Fruit fly (Drosophila melanogaster) whole organism, prepupa: Measurements from ENCODE around the gene CG31064.

Experiments used
- Blimp-1 ChIP-seq: fragments of 200-800 bp; sonication (Bioruptor generic); optimal IDR thresholded peaks from 3 replicates; lab custom pipeline; 2017; ENCODE audit warnings: missing biosample characterization, missing genetic modification characterization, mild to moderate bottlenecking, moderate library complexity, missing genetic modification reagents
- CG10631 ChIP-seq: fragments of 200-800 bp; sonication (Bioruptor generic); optimal IDR thresholded peaks from 2 replicates; lab custom pipeline; 2016; ENCODE audit warnings: missing biosample characterization, missing genetic modification characterization
- CG10669 ChIP-seq: fragments of 200-800 bp; sonication (Bioruptor generic); optimal IDR thresholded peaks from 3 replicates; lab custom pipeline; 2018; ENCODE audit warnings: missing biosample characterization, mild to moderate bottlenecking, missing genetic modification characterization, moderate library complexity
- CG11294 ChIP-seq: fragments of 200-800 bp; sonication (Bioruptor generic); IDR thresholded peaks from 2 replicates; pipeline ENCODE4 v1.3.6; 2022; ENCODE audit warnings: missing biosample characterization, missing genetic modification characterization
- CG11762 ChIP-seq: fragments of 200-800 bp; sonication (Bioruptor generic); optimal IDR thresholded peaks from 3 replicates; lab custom pipeline; 2016; ENCODE audit warnings: missing biosample characterization, missing genetic modification characterization; ENCODE audit not compliant: insufficient read depth
- CG11902 ChIP-seq: fragments of 200-800 bp; sonication (Bioruptor generic); optimal IDR thresholded peaks from 3 replicates; lab custom pipeline; 2016; ENCODE audit warnings: missing biosample characterization, missing genetic modification characterization
- CG15336 ChIP-seq: fragments of 200-800 bp; sonication (Bioruptor generic); IDR thresholded peaks from 2 replicates; pipeline ENCODE4 v1.3.6; 2022; ENCODE audit warnings: missing biosample characterization, missing genetic modification characterization
- CG1621 ChIP-seq: fragments of 200-800 bp; sonication (Bioruptor generic); optimal IDR thresholded peaks from 3 replicates; lab custom pipeline; 2018; ENCODE audit warnings: missing biosample characterization, mild to moderate bottlenecking, missing genetic modification characterization
- CG16779 ChIP-seq: fragments of 200-800 bp; sonication (Bioruptor generic); optimal IDR thresholded peaks from 3 replicates; lab custom pipeline; 2017; ENCODE audit warnings: missing biosample characterization, mild to moderate bottlenecking, missing genetic modification characterization
- CG3032 ChIP-seq: fragments of 200-800 bp; optimal IDR thresholded peaks from 2 replicates; lab custom pipeline; 2019; ENCODE audit warnings: missing biosample characterization, mild to moderate bottlenecking, missing genetic modification characterization, moderate library complexity
- CG31627 ChIP-seq: fragments of 200-800 bp; sonication (Bioruptor generic); optimal IDR thresholded peaks from 3 replicates; lab custom pipeline; 2016; ENCODE audit warnings: missing biosample characterization, missing genetic modification characterization
- CG32006 ChIP-seq: fragments of 200-800 bp; sonication (Bioruptor generic); optimal IDR thresholded peaks from 3 replicates; lab custom pipeline; 2017; ENCODE audit warnings: missing biosample characterization, mild to moderate bottlenecking, missing genetic modification characterization
- CG34406 ChIP-seq: fragments of 200-800 bp; sonication (Bioruptor generic); optimal IDR thresholded peaks from 3 replicates; lab custom pipeline; 2016; ENCODE audit warnings: missing biosample characterization, missing genetic modification characterization
- CG3919 ChIP-seq: fragments of 200-800 bp; sonication (Bioruptor generic); optimal IDR thresholded peaks from 3 replicates; lab custom pipeline; 2016; ENCODE audit warnings: missing biosample characterization, missing genetic modification characterization
- CG4318 ChIP-seq: fragments of 200-800 bp; sonication (Bioruptor generic); optimal IDR thresholded peaks from 3 replicates; lab custom pipeline; 2017; ENCODE audit warnings: missing biosample characterization, mild to moderate bottlenecking, missing genetic modification characterization
- CG6276 ChIP-seq: fragments of 200-800 bp; sonication (Bioruptor generic); optimal IDR thresholded peaks from 2 replicates; lab custom pipeline; 2017; ENCODE audit warnings: missing biosample characterization, mild to moderate bottlenecking, missing genetic modification characterization
- CG6808 ChIP-seq: fragments of 200-800 bp; sonication (Bioruptor generic); optimal IDR thresholded peaks from 3 replicates; lab custom pipeline; 2017; ENCODE audit warnings: missing biosample characterization, missing genetic modification characterization, mild to moderate bottlenecking, moderate library complexity, missing genetic modification reagents
- CG6854 ChIP-seq: fragments of 200-800 bp; sonication (Bioruptor generic); optimal IDR thresholded peaks from 2 replicates; lab custom pipeline; 2017; ENCODE audit warnings: missing biosample characterization, mild to moderate bottlenecking, missing genetic modification characterization
- CG8119 ChIP-seq: fragments of 200-800 bp; sonication (Bioruptor generic); IDR thresholded peaks from 3 replicates; pipeline ENCODE4 v1.3.6; 2022; ENCODE audit warnings: missing biosample characterization, missing genetic modification characterization
- CG8319 ChIP-seq: fragments of 200-800 bp; sonication (Bioruptor generic); optimal IDR thresholded peaks from 3 replicates; lab custom pipeline; 2016; ENCODE audit warnings: missing biosample characterization, missing genetic modification characterization
- CG8632 ChIP-seq: fragments of 200-800 bp; sonication (Bioruptor generic); optimal IDR thresholded peaks from 3 replicates; lab custom pipeline; 2016; ENCODE audit warnings: missing biosample characterization, missing genetic modification characterization
- Eip75B ChIP-seq: fragments of 200-800 bp; sonication (Bioruptor generic); optimal IDR thresholded peaks from 3 replicates; lab custom pipeline; 2016; ENCODE audit warnings: missing biosample characterization, missing genetic modification characterization
- Eip78C ChIP-seq: fragments of 200-800 bp; sonication (Bioruptor generic); peaks from one replicate; lab custom pipeline; 2016; ENCODE audit warnings: missing biosample characterization, missing genetic modification characterization
- Eip93F ChIP-seq: fragments of 200-800 bp; sonication (Bioruptor generic); optimal IDR thresholded peaks from 2 replicates; lab custom pipeline; 2016; ENCODE audit warnings: missing biosample characterization, mild to moderate bottlenecking, missing genetic modification characterization
- Ets96B ChIP-seq: fragments of 200-800 bp; optimal IDR thresholded peaks from 2 replicates; lab custom pipeline; 2019; ENCODE audit warnings: missing biosample characterization, mild to moderate bottlenecking, missing genetic modification characterization, moderate library complexity
- Gug ChIP-seq: fragments of 200-800 bp; sonication (Bioruptor generic); IDR thresholded peaks from 2 replicates; pipeline ENCODE4 v1.3.6; 2022; ENCODE audit warnings: missing biosample characterization, missing genetic modification characterization
- Hr39 ChIP-seq: fragments of 200-800 bp; sonication (Bioruptor generic); optimal IDR thresholded peaks from 2 replicates; lab custom pipeline; 2016; ENCODE audit warnings: missing biosample characterization, missing genetic modification characterization
- Hr4 ChIP-seq: fragments of 200-800 bp; sonication (Bioruptor generic); optimal IDR thresholded peaks from 3 replicates; lab custom pipeline; 2016; ENCODE audit warnings: missing biosample characterization, missing genetic modification characterization
- Lpt ChIP-seq: fragments of 200-800 bp; sonication (Bioruptor generic); optimal IDR thresholded peaks from 3 replicates; lab custom pipeline; 2016; ENCODE audit warnings: missing biosample characterization, missing genetic modification characterization
- Met ChIP-seq: fragments of 200-800 bp; sonication (Bioruptor generic); optimal IDR thresholded peaks from 3 replicates; lab custom pipeline; 2016; ENCODE audit warnings: missing biosample characterization, missing genetic modification characterization
- OdsH ChIP-seq: fragments of 200-800 bp; sonication (Bioruptor generic); optimal IDR thresholded peaks from 3 replicates; lab custom pipeline; 2016; ENCODE audit warnings: missing biosample characterization, missing genetic modification characterization
- Sox102F ChIP-seq: fragments of 200-800 bp; sonication (Bioruptor generic); optimal IDR thresholded peaks from 2 replicates; lab custom pipeline; 2016; ENCODE audit warnings: missing biosample characterization, mild to moderate bottlenecking, missing genetic modification characterization
- Sox15 ChIP-seq: fragments of 200-800 bp; sonication (Bioruptor generic); optimal IDR thresholded peaks from 3 replicates; lab custom pipeline; 2016; ENCODE audit warnings: missing biosample characterization, missing genetic modification characterization
- achi ChIP-seq: fragments of 200-800 bp; sonication (Bioruptor generic); optimal IDR thresholded peaks from 3 replicates; lab custom pipeline; 2016; ENCODE audit warnings: missing biosample characterization, missing genetic modification characterization
- acj6 ChIP-seq: fragments of 200-800 bp; sonication (Bioruptor generic); optimal IDR thresholded peaks from 3 replicates; lab custom pipeline; 2016; ENCODE audit warnings: missing biosample characterization, missing genetic modification characterization
- cyc ChIP-seq: fragments of 200-800 bp; sonication (Bioruptor generic); optimal IDR thresholded peaks from 3 replicates; lab custom pipeline; 2016; ENCODE audit warnings: missing biosample characterization, missing genetic modification characterization
- dsx ChIP-seq: fragments of 200-800 bp; optimal IDR thresholded peaks from 3 replicates; lab custom pipeline; 2019; ENCODE audit warnings: missing biosample characterization, mild to moderate bottlenecking, missing genetic modification characterization, moderate library complexity; ENCODE audit not compliant: poor library complexity, severe bottlenecking
- fd59A ChIP-seq: fragments of 200-800 bp; sonication (Bioruptor generic); optimal IDR thresholded peaks from 2 replicates; lab custom pipeline; 2017; ENCODE audit warnings: missing biosample characterization, mild to moderate bottlenecking, missing genetic modification characterization, missing genetic modification reagents
- fkh ChIP-seq: fragments of 200-800 bp; sonication (Bioruptor generic); optimal IDR thresholded peaks from 3 replicates; lab custom pipeline; 2017; ENCODE audit warnings: missing biosample characterization, mild to moderate bottlenecking, missing genetic modification characterization, moderate library complexity
- lz ChIP-seq: fragments of 200-800 bp; sonication (Bioruptor generic); optimal IDR thresholded peaks from 3 replicates; lab custom pipeline; 2016; ENCODE audit warnings: missing biosample characterization, missing genetic modification characterization
- net ChIP-seq: fragments of 200-800 bp; sonication (Bioruptor generic); optimal IDR thresholded peaks from 3 replicates; lab custom pipeline; 2016; ENCODE audit warnings: missing biosample characterization, missing genetic modification characterization
- pdm3 ChIP-seq: fragments of 200-800 bp; sonication (Bioruptor generic); optimal IDR thresholded peaks from 3 replicates; lab custom pipeline; 2016; ENCODE audit warnings: missing biosample characterization, missing genetic modification characterization
- svp ChIP-seq: fragments of 200-800 bp; sonication (Bioruptor generic); peaks from one replicate; lab custom pipeline; 2016; ENCODE audit warnings: missing biosample characterization, missing genetic modification characterization
- topi ChIP-seq: fragments of 200-800 bp; sonication (Bioruptor generic); optimal IDR thresholded peaks from 3 replicates; lab custom pipeline; 2016; ENCODE audit warnings: missing biosample characterization, missing genetic modification characterization
- vri ChIP-seq: fragments of 200-800 bp; sonication (Bioruptor generic); optimal IDR thresholded peaks from 3 replicates; lab custom pipeline; 2016; ENCODE audit warnings: missing biosample characterization, mild to moderate bottlenecking, missing genetic modification characterization

CG31064 gene

DNA sequence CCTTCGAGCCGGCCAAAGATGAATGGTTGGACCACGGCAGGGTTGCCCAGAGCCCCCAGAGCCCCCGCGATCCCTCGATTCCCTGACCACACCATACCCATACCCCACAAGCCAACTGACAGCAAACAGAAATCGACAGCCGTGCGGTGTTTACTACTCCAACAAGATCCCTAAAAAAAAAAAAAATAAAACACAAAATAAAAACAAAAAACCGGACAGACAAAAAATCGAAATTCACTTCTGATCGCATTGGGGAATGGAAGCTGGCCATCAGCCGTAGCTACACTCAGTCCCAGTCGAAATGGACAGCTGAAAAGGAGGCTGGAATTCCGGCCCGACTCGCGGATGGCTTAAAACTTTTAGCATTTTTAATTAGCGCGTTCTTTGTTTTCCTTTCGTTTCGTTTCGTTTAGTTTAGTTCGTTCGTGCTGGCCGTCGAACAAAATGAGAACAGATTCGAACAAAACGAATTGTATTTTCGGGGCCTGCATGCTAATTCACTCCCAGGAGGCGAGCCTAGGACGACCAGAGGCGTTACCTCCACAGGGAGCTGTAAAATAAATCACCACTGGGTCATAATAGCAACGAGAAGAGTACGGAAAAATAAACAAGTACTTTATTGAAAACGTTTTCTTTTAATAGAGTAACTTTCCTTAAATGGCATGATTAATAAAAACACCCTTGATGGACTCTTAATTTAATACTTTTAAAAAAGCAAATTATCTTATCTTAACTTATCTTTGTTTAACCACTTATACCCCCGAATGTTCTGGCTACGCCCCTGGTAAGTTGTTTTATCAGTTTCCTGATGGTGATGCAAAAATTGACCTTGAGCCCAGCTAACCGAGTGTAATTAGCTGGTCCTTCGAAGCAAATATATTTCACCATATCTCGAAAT, 39.8 kb downstream of the CG31064 start (continued):
- TF ChIP-seq CG31627 (GFP tag; lab: Kevin White, UChicago) (peak; percentile 33), Gug (GFP tag; lab: Robert Waterston, UW) (no peak), CG10669 (GFP tag; lab: Kevin White, UChicago) (peak; percentile 67), Hr39 (GFP tag; lab: Kevin White, UChicago) (peak; percentile 27), Blimp-1 (no peak), CG6276 (GFP tag; lab: Kevin White, UChicago) (no peak), Ets96B (tag; lab: Kevin White, UChicago) (peak; percentile 57), CG32006 (GFP tag; lab: Kevin White, UChicago) (no peak), Lpt (GFP tag; lab: Kevin White, UChicago) (no peak), CG34406 (GFP tag; lab: Kevin White, UChicago) (peak; percentile 22), lz (peak; percentile 25), pdm3 (GFP tag; lab: Kevin White, UChicago) (peak; percentile 50), achi (peak; percentile 25), fd59A (peak; percentile 47), acj6 (GFP tag; lab: Kevin White, UChicago) (peak; percentile 53), svp (GFP tag; lab: Kevin White, UChicago) (peak; percentile 60), vri (GFP tag; lab: Kevin White, UChicago) (no peak), CG6808 (peak; percentile 49), CG15336 (GFP tag; lab: Robert Waterston, UW) (no peak), net (GFP tag; lab: Kevin White, UChicago) (no peak), CG4318 (GFP tag; lab: Kevin White, UChicago) (no peak), CG11762 (peak; percentile 48), CG8119 (no peak), CG1621 (tag; lab: Kevin White, UChicago) (no peak), CG11294 (GFP tag; lab: Robert Waterston, UW) (no peak), CG10631 (GFP tag; lab: Kevin White, UChicago) (peak; percentile 28)

DNA sequence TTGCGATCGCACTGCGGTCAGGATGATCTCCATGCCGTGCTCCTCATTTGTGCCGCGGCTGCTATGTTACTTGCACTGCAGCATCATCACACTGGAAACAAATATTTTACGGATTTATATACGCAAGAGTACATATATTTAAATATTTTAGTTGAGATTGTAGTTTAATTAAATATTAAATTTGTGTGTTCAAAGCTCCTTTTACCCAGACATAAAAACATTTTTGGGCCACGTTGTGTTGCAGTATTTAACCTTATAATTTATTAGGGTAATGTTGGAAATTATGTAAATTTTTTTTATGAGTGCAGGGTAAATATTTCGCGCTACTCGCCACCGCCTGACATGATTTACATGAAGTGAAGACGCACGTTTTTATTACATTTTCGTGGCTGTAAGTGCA, 41.3 kb downstream of the CG31064 start:
- no peak for TF ChIP-seq CG31627 (GFP tag; lab: Kevin White, UChicago)
- peak; percentile 15 for TF ChIP-seq lz
- TF ChIP-seq CG15336 (GFP tag; lab: Robert Waterston, UW): no peak
- TF ChIP-seq Gug (GFP tag; lab: Robert Waterston, UW): no peak
- no peak for TF ChIP-seq CG11902 (GFP tag; lab: Kevin White, UChicago)
- peak; percentile 38 for TF ChIP-seq dsx
- TF ChIP-seq Eip78C (GFP tag; lab: Kevin White, UChicago): peak; percentile 88
- peak; percentile 6 for TF ChIP-seq Hr39 (GFP tag; lab: Kevin White, UChicago)
- TF ChIP-seq CG6854 (GFP tag; lab: Kevin White, UChicago): no peak
- peak; percentile 52 for TF ChIP-seq CG6808
- peak; percentile 14 for TF ChIP-seq CG34406 (GFP tag; lab: Kevin White, UChicago)
- TF ChIP-seq Sox102F (GFP tag; lab: Kevin White, UChicago): no peak
- no peak for TF ChIP-seq CG11762
- TF ChIP-seq pdm3 (GFP tag; lab: Kevin White, UChicago): peak; percentile 24
- TF ChIP-seq achi: peak; percentile 46
- no peak for TF ChIP-seq Blimp-1
- no peak for TF ChIP-seq Eip93F
- peak; percentile 35 for TF ChIP-seq OdsH
- TF ChIP-seq fd59A: peak; percentile 10
- TF ChIP-seq CG16779 (tag; lab: Kevin White, UChicago): no peak
- TF ChIP-seq Hr4 (GFP tag; lab: Kevin White, UChicago): peak; percentile 27
- no peak for TF ChIP-seq fkh
- TF ChIP-seq CG3032 (tag; lab: Kevin White, UChicago): peak; percentile 39
- no peak for TF ChIP-seq net (GFP tag; lab: Kevin White, UChicago)
- TF ChIP-seq CG11294 (GFP tag; lab: Robert Waterston, UW): no peak
- peak; percentile 63 for TF ChIP-seq CG3919 (GFP tag; lab: Kevin White, UChicago)
- no peak for TF ChIP-seq CG4318 (GFP tag; lab: Kevin White, UChicago)
- TF ChIP-seq topi (GFP tag; lab: Kevin White, UChicago): peak; percentile 26
- TF ChIP-seq Met (GFP tag; lab: Kevin White, UChicago): no peak
- TF ChIP-seq CG8119: no peak
- TF ChIP-seq svp (GFP tag; lab: Kevin White, UChicago): peak; percentile 73
- no peak for TF ChIP-seq CG8319 (GFP tag; lab: Kevin White, UChicago)
- no peak for TF ChIP-seq cyc
- TF ChIP-seq Eip75B (GFP tag; lab: Kevin White, UChicago): peak; percentile 22
- no peak for TF ChIP-seq CG6276 (GFP tag; lab: Kevin White, UChicago)
- peak; percentile 4 for TF ChIP-seq CG32006 (GFP tag; lab: Kevin White, UChicago)
- no peak for TF ChIP-seq Sox15 (GFP tag; lab: Kevin White, UChicago)
- TF ChIP-seq CG8632: no peak
- TF ChIP-seq CG1621 (tag; lab: Kevin White, UChicago): peak; percentile 11
